Fruit fly (Drosophila melanogaster) whole organism, embryonic: ENCODE results near the gene CG7889.

Experiments used
- Adf1 ChIP-seq: fragments of 200-800 bp; sonication (Bioruptor generic); IDR thresholded peaks from 2 replicates; pipeline ENCODE4 v1.3.6; 2022; ENCODE audit warnings: missing biosample characterization, missing genetic modification characterization
- Atf3 ChIP-seq: fragments of 200-800 bp; sonication (Bioruptor generic); optimal IDR thresholded peaks from 3 replicates; lab custom pipeline; 2016; ENCODE audit warnings: missing biosample characterization, missing genetic modification characterization
- CG10979 ChIP-seq: fragments of 200-800 bp; sonication (Bioruptor generic); optimal IDR thresholded peaks from 2 replicates; lab custom pipeline; 2018; ENCODE audit warnings: missing biosample characterization, mild to moderate bottlenecking, missing genetic modification characterization, moderate library complexity
- CG11247 ChIP-seq: fragments of 200-800 bp; sonication (Bioruptor generic); IDR thresholded peaks from 2 replicates; pipeline ENCODE4 v1.3.6; 2022; ENCODE audit warnings: missing biosample characterization, missing genetic modification characterization
- CG11696 ChIP-seq: fragments of 200-800 bp; sonication (Bioruptor generic); IDR thresholded peaks from 2 replicates; pipeline ENCODE4 v1.3.6; 2022; ENCODE audit warnings: missing biosample characterization, missing genetic modification characterization
- CG12659 ChIP-seq: fragments of 200-800 bp; sonication (Bioruptor generic); optimal IDR thresholded peaks from 3 replicates; lab custom pipeline; 2017; ENCODE audit warnings: mild to moderate bottlenecking, missing biosample characterization, missing genetic modification reagents, missing genetic modification characterization
- CG1647 ChIP-seq: fragments of 200-800 bp; sonication (Bioruptor generic); optimal IDR thresholded peaks from 3 replicates; lab custom pipeline; 2016; ENCODE audit warnings: missing biosample characterization, missing genetic modification characterization
- CG18011 ChIP-seq: fragments of 200-800 bp; sonication (Bioruptor generic); optimal IDR thresholded peaks from 2 replicates; lab custom pipeline; 2017; ENCODE audit warnings: missing biosample characterization, missing genetic modification characterization, mild to moderate bottlenecking, moderate library complexity, missing genotype
- CG18262 ChIP-seq: fragments of 200-800 bp; optimal IDR thresholded peaks from 3 replicates; lab custom pipeline; 2019; ENCODE audit warnings: missing biosample characterization, mild to moderate bottlenecking, missing genetic modification characterization, moderate library complexity
- CG3726 ChIP-seq: fragments of 200-800 bp; sonication (Bioruptor generic); IDR thresholded peaks from 3 replicates; pipeline ENCODE4, ENCODE4 v1.3.6; 2022; ENCODE audit warnings: missing biosample characterization, missing genetic modification characterization
- CG42726 ChIP-seq: fragments of 200-800 bp; sonication (Bioruptor generic); IDR thresholded peaks from 2 replicates; pipeline ENCODE4 v1.3.6; 2022; ENCODE audit warnings: missing biosample characterization, missing genetic modification characterization; ENCODE audit not compliant: partially characterized antibody
- CG4360 ChIP-seq: fragments of 200-800 bp; sonication (Bioruptor generic); IDR thresholded peaks from 2 replicates; pipeline ENCODE4 v1.3.6; 2022; ENCODE audit warnings: missing biosample characterization, missing genetic modification characterization
- CG6683 ChIP-seq: fragments of 200-800 bp; sonication (Bioruptor generic); optimal IDR thresholded peaks from 2 replicates; lab custom pipeline; 2017; ENCODE audit warnings: missing biosample characterization, mild to moderate bottlenecking, missing genetic modification characterization, missing genetic modification reagents
- CG8089 ChIP-seq: fragments of 200-800 bp; sonication (Bioruptor generic); optimal IDR thresholded peaks from 3 replicates; lab custom pipeline; 2016; ENCODE audit warnings: missing biosample characterization, missing genetic modification characterization
- CG8281 ChIP-seq: fragments of 200-800 bp; sonication (Bioruptor generic); optimal IDR thresholded peaks from 2 replicates; lab custom pipeline; 2018; ENCODE audit warnings: missing biosample characterization, mild to moderate bottlenecking, missing genetic modification characterization, moderate library complexity
- CG8765 ChIP-seq: fragments of 200-800 bp; sonication (Bioruptor generic); IDR thresholded peaks from 2 replicates; pipeline ENCODE4 v1.3.6; 2022; ENCODE audit warnings: missing biosample characterization, missing genetic modification characterization
- CG9932 ChIP-seq: fragments of 200-800 bp; sonication (Bioruptor generic); IDR thresholded peaks from 2 replicates; pipeline ENCODE4 v1.3.6; 2022; ENCODE audit warnings: missing biosample characterization, missing genetic modification characterization
- CkIIα-i1 ChIP-seq: fragments of 200-800 bp; sonication (Bioruptor generic); IDR thresholded peaks from 2 replicates; pipeline ENCODE4 v1.3.6; 2022; ENCODE audit warnings: missing biosample characterization, missing genetic modification characterization
- CrebB ChIP-seq: fragments of 200-800 bp; sonication (Bioruptor generic); optimal IDR thresholded peaks from 3 replicates; lab custom pipeline; 2018; ENCODE audit warnings: missing biosample characterization, mild to moderate bottlenecking, missing genetic modification characterization
- Dek ChIP-seq: fragments of 200-800 bp; sonication (Bioruptor generic); optimal IDR thresholded peaks from 3 replicates; lab custom pipeline; 2019; ENCODE audit warnings: missing biosample characterization, mild to moderate bottlenecking, missing genetic modification characterization, moderate library complexity
- Elba2 ChIP-seq: fragments of 200-800 bp; sonication (Bioruptor generic); optimal IDR thresholded peaks from 3 replicates; lab custom pipeline; 2016; ENCODE audit warnings: missing biosample characterization, missing genetic modification characterization
- Gug ChIP-seq: fragments of 200-800 bp; sonication (Bioruptor generic); IDR thresholded peaks from 4 replicates; pipeline ENCODE4 v1.3.6; 2022; ENCODE audit warnings: missing biosample characterization, missing genetic modification characterization
- Hmr ChIP-seq: fragments of 200-800 bp; sonication (Bioruptor generic); optimal IDR thresholded peaks from 3 replicates; lab custom pipeline; 2017; ENCODE audit warnings: mild to moderate bottlenecking, missing biosample characterization, missing genetic modification reagents, missing genetic modification characterization
- Kr ChIP-seq: fragments of 200-800 bp; sonication (Bioruptor generic); optimal IDR thresholded peaks from 2 replicates; lab custom pipeline; 2017; ENCODE audit warnings: missing biosample characterization, mild to moderate bottlenecking, missing genetic modification characterization
- Lpt ChIP-seq: fragments of >200 bp; optimal IDR thresholded peaks from 2 replicates; lab custom pipeline; 2018; ENCODE audit warnings: missing biosample characterization, missing genetic modification characterization
- PHDP ChIP-seq: fragments of 200-800 bp; sonication (Bioruptor generic); optimal IDR thresholded peaks from 3 replicates; lab custom pipeline; 2018; ENCODE audit warnings: missing biosample characterization, mild to moderate bottlenecking, missing genetic modification characterization, moderate library complexity
- Pdp1 ChIP-seq, 2 experiments: fragments of 200-800 bp; sonication (Bioruptor generic); optimal IDR thresholded peaks; 3 replicates each; lab custom pipeline; 2016; ENCODE audit warnings: missing biosample characterization in 2 of 2, missing genetic modification characterization in 2 of 2, mild to moderate bottlenecking in 1 of 2, moderate library complexity in 1 of 2
- Trl ChIP-seq, 3 experiments: fragments of >200 bp in 2 of 3; fragments of 200-800 bp in 1 of 3; sonication (Bioruptor generic) in 1 of 3; optimal IDR thresholded peaks; 2 replicates in 1 of 3; 3 replicates in 2 of 3; lab custom pipeline; 2016 to 2017; ENCODE audit warnings: missing biosample characterization in 1 of 3, missing genetic modification characterization in 1 of 3
- abd-A ChIP-seq: fragments of 200-800 bp; sonication (Bioruptor generic); optimal IDR thresholded peaks from 3 replicates; lab custom pipeline; 2019; ENCODE audit warnings: missing biosample characterization, mild to moderate bottlenecking, missing genetic modification characterization, moderate library complexity
- amos ChIP-seq: fragments of 200-800 bp; sonication (Bioruptor generic); IDR thresholded peaks from 2 replicates; pipeline ENCODE4 v1.3.6; 2022; ENCODE audit warnings: missing biosample characterization, missing genetic modification characterization; ENCODE audit not compliant: partially characterized antibody
- bcd ChIP-seq: fragments of 200-800 bp; sonication (Bioruptor generic); optimal IDR thresholded peaks from 2 replicates; lab custom pipeline; 2017; ENCODE audit warnings: missing biosample characterization, mild to moderate bottlenecking, missing genetic modification characterization
- bigmax ChIP-seq: fragments of 200-800 bp; sonication (Bioruptor generic); optimal IDR thresholded peaks from 2 replicates; lab custom pipeline; 2018; ENCODE audit warnings: missing biosample characterization, mild to moderate bottlenecking, missing genetic modification characterization
- br ChIP-seq: fragments of >200 bp; optimal IDR thresholded peaks from 2 replicates; lab custom pipeline; 2017
- chinmo ChIP-seq: fragments of 200-800 bp; sonication (Bioruptor generic); IDR thresholded peaks from 4 replicates; pipeline ENCODE4 v1.3.6; 2022; ENCODE audit warnings: missing biosample characterization, missing genetic modification characterization; ENCODE audit not compliant: partially characterized antibody
- crol ChIP-seq: fragments of 200-800 bp; sonication (Bioruptor generic); IDR thresholded peaks from 2 replicates; pipeline ENCODE4 v1.3.6; 2022; ENCODE audit warnings: missing biosample characterization, missing genetic modification characterization
- esg ChIP-seq: fragments of 200-800 bp; sonication (Bioruptor generic); conservative IDR thresholded peaks from 2 replicates; pipeline ENCODE4 v1.3.6; 2022; ENCODE audit warnings: missing biosample characterization, missing genetic modification characterization
- grau ChIP-seq: fragments of 200-800 bp; optimal IDR thresholded peaks from 3 replicates; lab custom pipeline; 2019; ENCODE audit warnings: missing biosample characterization, mild to moderate bottlenecking, missing genetic modification characterization, moderate library complexity
- gsb-n ChIP-seq: fragments of 200-800 bp; sonication (Bioruptor generic); optimal IDR thresholded peaks from 3 replicates; lab custom pipeline; 2018; ENCODE audit warnings: missing biosample characterization, mild to moderate bottlenecking, missing genetic modification characterization
- jumu ChIP-seq: fragments of 200-800 bp; sonication (Bioruptor generic); optimal IDR thresholded peaks from 3 replicates; lab custom pipeline; 2016; ENCODE audit warnings: missing biosample characterization, missing genetic modification characterization
- kni ChIP-seq: fragments of 200-800 bp; sonication (Bioruptor generic); optimal IDR thresholded peaks from 3 replicates; lab custom pipeline; 2017; ENCODE audit warnings: mild to moderate bottlenecking, missing biosample characterization, missing genetic modification reagents, missing genetic modification characterization
- nom ChIP-seq: fragments of 200-800 bp; sonication (Bioruptor generic); optimal IDR thresholded peaks from 2 replicates; lab custom pipeline; 2017; ENCODE audit warnings: missing biosample characterization, missing genetic modification characterization, mild to moderate bottlenecking, moderate library complexity, missing genetic modification reagents
- onecut ChIP-seq: fragments of 200-800 bp; sonication (Bioruptor generic); IDR thresholded peaks from 2 replicates; pipeline ENCODE4 v1.3.6; 2022; ENCODE audit warnings: missing biosample characterization, missing genetic modification characterization
- ranshi ChIP-seq: fragments of 200-800 bp; sonication (Bioruptor generic); IDR thresholded peaks from 2 replicates; pipeline ENCODE4 v1.3.6; 2022; ENCODE audit warnings: missing biosample characterization, missing genetic modification characterization
- sd ChIP-seq: fragments of 200-800 bp; sonication (Bioruptor generic); optimal IDR thresholded peaks from 3 replicates; lab custom pipeline; 2018; ENCODE audit warnings: missing biosample characterization, mild to moderate bottlenecking, missing genetic modification characterization, moderate library complexity
- stc ChIP-seq: fragments of 200-800 bp; sonication (Bioruptor generic); IDR thresholded peaks from 2 replicates; pipeline ENCODE4 v1.3.6; 2022; ENCODE audit warnings: missing biosample characterization, missing genetic modification characterization
- wor ChIP-seq: fragments of 200-800 bp; sonication (Bioruptor generic); IDR thresholded peaks from 2 replicates; pipeline ENCODE4 v1.3.6; 2022; ENCODE audit warnings: missing biosample characterization, missing genetic modification characterization

The CG7889 gene

DNA sequence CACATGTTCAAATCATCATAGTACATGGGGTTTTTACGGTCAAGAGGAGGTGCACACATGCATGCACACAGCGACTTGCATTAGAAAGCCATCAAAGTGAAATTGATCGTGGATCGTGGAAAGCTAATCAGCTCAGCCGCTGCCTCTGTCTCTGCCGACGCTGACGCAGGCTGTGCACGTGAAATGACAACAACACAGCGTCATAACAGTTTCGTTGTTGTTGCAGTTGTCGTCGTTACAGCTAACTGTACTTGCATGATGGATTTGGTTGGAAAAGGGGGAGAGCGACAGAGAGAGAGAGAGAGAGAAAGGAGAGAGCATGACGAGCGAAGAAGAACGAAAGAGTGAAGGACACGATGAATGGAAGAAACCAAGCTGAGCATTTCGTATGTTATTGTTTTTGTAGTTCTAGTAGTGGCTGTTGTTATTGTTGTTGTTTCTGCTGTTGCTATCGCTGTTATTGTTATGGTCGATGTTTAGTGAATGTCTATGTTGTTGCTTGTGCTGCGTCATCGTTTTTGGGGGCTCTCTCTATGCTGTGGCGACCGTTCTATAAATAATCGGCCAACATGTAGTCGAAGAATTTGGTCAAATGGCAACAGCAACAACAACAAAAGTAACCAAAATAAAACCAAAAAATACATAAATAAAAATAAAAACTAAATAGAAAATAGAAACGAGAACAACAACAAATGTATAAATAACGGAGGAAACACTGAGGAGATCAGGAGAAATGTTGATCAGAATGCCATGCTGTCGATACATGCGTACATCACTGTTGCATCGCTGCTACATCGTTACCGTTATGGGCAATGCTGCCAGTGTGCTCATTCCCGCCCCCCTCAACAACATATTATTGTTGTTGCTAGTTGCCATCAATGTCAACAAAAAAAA lies 16.6 kb downstream of the CG7889 start (continued):
- TF ChIP-seq CrebB (tag; lab: Kevin White, UChicago) (no peak), CG8765 (GFP tag; lab: Robert Waterston, UW) (no peak), CG18262 (tag; lab: Kevin White, UChicago) (no peak), Pdp1 (GFP tag; optimal IDR thresholded peaks at IDR 0.05; lab: Kevin White, UChicago) (peak in 1 of 2 experiments; percentile 64), CG18011 (GFP tag; lab: Kevin White, UChicago) (no peak), stc (GFP tag; lab: Robert Waterston, UW) (no peak), CG11696 (GFP tag; lab: Robert Waterston, UW) (no peak), Kr (no peak), CG12659 (GFP tag; lab: Kevin White, UChicago) (no peak), gsb-n (tag; lab: Kevin White, UChicago) (no peak), CG9932 (GFP tag; lab: Robert Waterston, UW) (no peak), CG1647 (GFP tag; lab: Kevin White, UChicago) (no peak), CG4360 (GFP tag; lab: Robert Waterston, UW) (peak; percentile 94), Gug (GFP tag; lab: Robert Waterston, UW) (no peak), kni (peak; percentile 28), CG3726 (GFP tag; lab: Robert Waterston, UW) (no peak), Lpt (GFP tag; lab: Kevin White, UChicago) (no peak), Dek (no peak), bcd (no peak), Adf1 (GFP tag; lab: Robert Waterston, UW) (peak; percentile 56; the same call in 1 of the 2 replicates), CG11247 (no peak), nom (no peak), chinmo (0 out of 4 replicates have a peak, but pooled peaks have one; percentile 46), CG6683 (GFP tag; lab: Kevin White, UChicago) (no peak), bigmax (GFP tag; lab: Kevin White, UChicago) (no peak), amos (GFP tag; lab: Robert Waterston, UW) (no peak), sd (tag; lab: Kevin White, UChicago) (no peak), Trl (optimal IDR thresholded peaks at IDR 0.05; lab: Kevin White, UChicago) (peak; percentile 74 to 77), Trl (GFP tag; optimal IDR thresholded peaks at IDR 0.05; lab: Kevin White, UChicago) (no peak), CG8089 (GFP tag; lab: Kevin White, UChicago) (no peak), CG8281 (no peak), wor (GFP tag; lab: Robert Waterston, UW) (no peak)
- TF ChIP-seq, all 482 proteins: peak for 7

- TF ChIP-seq crol (GFP tag; lab: Robert Waterston, UW) (peak; percentile 71), Pdp1 (GFP tag; optimal IDR thresholded peaks at IDR 0.05; lab: Kevin White, UChicago) (peak in 1 of 2 experiments; percentile 4), esg (GFP tag; lab: Robert Waterston, UW) (no peak), CG10979 (tag; lab: Kevin White, UChicago) (no peak), jumu (no peak), ranshi (GFP tag; lab: Robert Waterston, UW) (no peak), Atf3 (GFP tag; lab: Kevin White, UChicago) (no peak), br (lab: Kevin White, UChicago) (no peak), abd-A (tag; lab: Kevin White, UChicago) (no peak), Elba2 (GFP tag; lab: Kevin White, UChicago) (peak; percentile 19), CkIIα-i1 (no peak), PHDP (no peak), grau (tag; lab: Kevin White, UChicago) (no peak), CG42726 (0 out of 2 replicates have a peak, but pooled peaks have one; percentile 11), nom (peak; percentile 41), onecut (GFP tag; lab: Robert Waterston, UW) (no peak), Hmr (GFP tag; lab: Kevin White, UChicago) (no peak), CG4360 (GFP tag; lab: Robert Waterston, UW) (peak; percentile 85)
Measured at dm6 chrX:19260696-19260989, 17.2 kb downstream of the CG7889 start.
